Worm (Caenorhabditis elegans) whole organism, L1 larva: Measurements from ENCODE around the gene H03G16.5.

Experiments used
- C04F5.9 ChIP-seq: sonication (generic microtip); optimal IDR thresholded peaks from 2 replicates; lab custom pipeline; 2016; ENCODE audit warnings: missing genetic modification characterization, missing compliant biosample characterization
- C16A3.4 ChIP-seq: fragments of 150-350 bp; optimal IDR thresholded peaks from 2 replicates; lab custom pipeline; 2014; ENCODE audit warnings: missing biosample characterization, missing genetic modification characterization
- alr-1 ChIP-seq: fragments of 200-800 bp; sonication (Bioruptor generic); optimal IDR thresholded peaks from 2 replicates; lab custom pipeline; 2018; ENCODE audit warnings: borderline replicate concordance, mild to moderate bottlenecking, missing genetic modification characterization, missing compliant biosample characterization
- aly-2 ChIP-seq: fragments of 150-350 bp; optimal IDR thresholded peaks from 2 replicates; lab custom pipeline; 2014; ENCODE audit warnings: missing biosample characterization, missing genetic modification characterization
- blmp-1 ChIP-seq: fragments of 150-350 bp; optimal IDR thresholded peaks from 2 replicates; lab custom pipeline; 2014; ENCODE audit warnings: missing biosample characterization, missing genetic modification characterization
- ceh-88 ChIP-seq: fragments of 200-800 bp; sonication (Bioruptor generic); IDR thresholded peaks from 2 replicates; pipeline ENCODE4 v1.3.6; 2022; ENCODE audit warnings: missing genetic modification characterization, missing compliant biosample characterization
- ces-1 ChIP-seq: fragments of 150-350 bp; optimal IDR thresholded peaks from 2 replicates; lab custom pipeline; 2014; ENCODE audit warnings: missing biosample characterization, missing genetic modification reagents, missing genetic modification characterization
- dpl-1 ChIP-seq, 3 experiments: fragments of 150-350 bp in 2 of 3; sonication (generic microtip) in 1 of 3; optimal IDR thresholded peaks; 2 replicates each; lab custom pipeline; 2014 to 2017; ENCODE audit warnings: missing biosample characterization in 3 of 3, missing genetic modification characterization in 3 of 3, missing genetic modification reagents in 3 of 3
- efl-1 ChIP-seq, 4 experiments: fragments of 150-350 bp; optimal IDR thresholded peaks in 3 of 4; peaks in 1 of 4; 1 replicate in 1 of 4; 2 replicates in 3 of 4; lab custom pipeline; 2014; ENCODE audit warnings: missing biosample characterization in 2 of 4, missing genetic modification characterization in 2 of 4, missing genetic modification reagents in 2 of 4
- efl-3 ChIP-seq: fragments of 200-800 bp; sonication (Bioruptor generic); optimal IDR thresholded peaks from 2 replicates; lab custom pipeline; 2018; ENCODE audit warnings: mild to moderate bottlenecking, missing genetic modification characterization, missing compliant biosample characterization
- egl-13 ChIP-seq: sonication (generic microtip); optimal IDR thresholded peaks from 2 replicates; lab custom pipeline; 2016; ENCODE audit warnings: missing genotype, missing genetic modification reagents, missing genetic modification characterization, missing compliant biosample characterization
- egl-27 ChIP-seq, 2 experiments: fragments of 150-350 bp in 1 of 2; sonication (generic microtip); optimal IDR thresholded peaks; 3 replicates each; lab custom pipeline; 2017 to 2018; ENCODE audit warnings: missing biosample characterization in 2 of 2, missing genetic modification characterization in 2 of 2, missing genetic modification reagents in 2 of 2
- elt-3 ChIP-seq, 6 experiments: fragments of 150-350 bp in 1 of 6; sonication (generic microtip); optimal IDR thresholded peaks; 2 replicates each; lab custom pipeline; 2017 to 2018; ENCODE audit warnings: missing biosample characterization in 6 of 6, missing genetic modification characterization in 6 of 6, inconsistent platforms in 1 of 6
- ets-5 ChIP-seq: fragments of 200-800 bp; sonication (Bioruptor generic); IDR thresholded peaks from 2 replicates; pipeline ENCODE4 v1.3.6; 2022; ENCODE audit warnings: missing genetic modification characterization, missing compliant biosample characterization
- fkh-10 ChIP-seq: sonication (generic microtip); optimal IDR thresholded peaks from 2 replicates; lab custom pipeline; 2017; ENCODE audit warnings: missing biosample characterization, missing genetic modification reagents, missing genetic modification characterization
- fkh-4 ChIP-seq: sonication (generic microtip); optimal IDR thresholded peaks from 2 replicates; lab custom pipeline; 2016; ENCODE audit warnings: missing compliant biosample characterization, missing genetic modification characterization, borderline replicate concordance
- fkh-8 ChIP-seq: sonication (generic microtip); optimal IDR thresholded peaks from 2 replicates; lab custom pipeline; 2016; ENCODE audit warnings: mild to moderate bottlenecking, missing genetic modification characterization, missing compliant biosample characterization
- hlh-4 ChIP-seq: sonication (generic microtip); optimal IDR thresholded peaks from 2 replicates; lab custom pipeline; 2016; ENCODE audit warnings: mild to moderate bottlenecking, missing genetic modification characterization, missing compliant biosample characterization
- hpl-2 ChIP-seq: fragments of 150-350 bp; optimal IDR thresholded peaks from 2 replicates; lab custom pipeline; 2014; ENCODE audit warnings: missing biosample characterization, missing genetic modification reagents, missing genetic modification characterization
- irx-1 ChIP-seq: sonication (generic microtip); optimal IDR thresholded peaks from 2 replicates; lab custom pipeline; 2016; ENCODE audit warnings: missing genetic modification characterization, missing compliant biosample characterization
- lin-13 ChIP-seq: fragments of 150-350 bp; optimal IDR thresholded peaks from 2 replicates; lab custom pipeline; 2014; ENCODE audit warnings: missing biosample characterization, missing genetic modification reagents, missing genetic modification characterization
- lin-39 ChIP-seq: fragments of 150-350 bp; optimal IDR thresholded peaks from 2 replicates; lab custom pipeline; 2014; ENCODE audit warnings: missing biosample characterization, missing genetic modification reagents, missing genetic modification characterization
- lir-3 ChIP-seq: sonication (generic microtip); optimal IDR thresholded peaks from 2 replicates; lab custom pipeline; 2016; ENCODE audit warnings: mild to moderate bottlenecking, missing genetic modification characterization, moderate library complexity, missing compliant biosample characterization; ENCODE audit not compliant: poor library complexity
- mab-9 ChIP-seq: fragments of 200-800 bp; sonication (Bioruptor generic); IDR thresholded peaks from 2 replicates; pipeline ENCODE4 v1.3.6; 2022; ENCODE audit warnings: missing genetic modification reagents, missing genetic modification characterization, missing compliant biosample characterization
- mep-1 ChIP-seq: fragments of 150-350 bp; optimal IDR thresholded peaks from 2 replicates; lab custom pipeline; 2014; ENCODE audit warnings: missing biosample characterization, missing genetic modification characterization
- nhr-11 ChIP-seq: fragments of 150-350 bp; optimal IDR thresholded peaks from 2 replicates; lab custom pipeline; 2014; ENCODE audit warnings: missing biosample characterization, missing genetic modification characterization
- nhr-20 ChIP-seq: sonication (generic microtip); optimal IDR thresholded peaks from 2 replicates; lab custom pipeline; 2016; ENCODE audit warnings: mild to moderate bottlenecking, missing genetic modification characterization, missing compliant biosample characterization
- nhr-47 ChIP-seq: sonication (generic microtip); optimal IDR thresholded peaks from 2 replicates; lab custom pipeline; 2016; ENCODE audit warnings: mild to moderate bottlenecking, missing genetic modification characterization, moderate library complexity, missing compliant biosample characterization
- nhr-71 ChIP-seq: sonication (generic microtip); optimal IDR thresholded peaks from 2 replicates; lab custom pipeline; 2016; ENCODE audit warnings: mild to moderate bottlenecking, missing genetic modification characterization, moderate library complexity, missing compliant biosample characterization
- nhr-77 ChIP-seq: fragments of 150-350 bp; optimal IDR thresholded peaks from 2 replicates; lab custom pipeline; 2014; ENCODE audit warnings: missing biosample characterization, missing genetic modification characterization
- nhr-85 ChIP-seq: sonication (generic microtip); peaks from one replicate; lab custom pipeline; 2016; ENCODE audit warnings: missing genetic modification characterization, inconsistent platforms, missing compliant biosample characterization
- nhr-90 ChIP-seq: sonication (generic microtip); optimal IDR thresholded peaks from 2 replicates; lab custom pipeline; 2016; ENCODE audit warnings: mild to moderate bottlenecking, missing genetic modification characterization, missing compliant biosample characterization; ENCODE audit not compliant: poor library complexity
- pag-3 ChIP-seq: sonication (generic microtip); optimal IDR thresholded peaks from 2 replicates; lab custom pipeline; 2017; ENCODE audit warnings: missing genetic modification characterization, mild to moderate bottlenecking, missing compliant biosample characterization, antibody characterized with exemption, borderline replicate concordance; ENCODE audit not compliant: insufficient read depth
- rnt-1 ChIP-seq: sonication (generic microtip); optimal IDR thresholded peaks from 2 replicates; lab custom pipeline; 2016; ENCODE audit warnings: mild to moderate bottlenecking, missing genetic modification characterization, moderate library complexity, missing compliant biosample characterization
- snpc-4 ChIP-seq: fragments of 150-350 bp; optimal IDR thresholded peaks from 2 replicates; lab custom pipeline; 2014; ENCODE audit warnings: missing biosample characterization, missing genetic modification characterization
- snu-23 ChIP-seq: sonication (generic microtip); optimal IDR thresholded peaks from 2 replicates; lab custom pipeline; 2016; ENCODE audit warnings: missing genetic modification characterization, missing compliant biosample characterization
- sox-4 ChIP-seq: sonication (generic microtip); optimal IDR thresholded peaks from 2 replicates; lab custom pipeline; 2016; ENCODE audit warnings: missing genetic modification characterization, missing compliant biosample characterization
- sup-37 ChIP-seq: fragments of 200-800 bp; sonication (Bioruptor generic); optimal IDR thresholded peaks from 2 replicates; lab custom pipeline; 2018; ENCODE audit warnings: mild to moderate bottlenecking, missing genetic modification characterization, missing compliant biosample characterization
- unc-98 ChIP-seq: fragments of 200-800 bp; sonication (Bioruptor generic); IDR thresholded peaks from 2 replicates; pipeline ENCODE4 v1.3.6; 2022; ENCODE audit warnings: missing genetic modification characterization, missing compliant biosample characterization
- vab-15 ChIP-seq: sonication (generic microtip); optimal IDR thresholded peaks from 2 replicates; lab custom pipeline; 2017; ENCODE audit warnings: missing genotype, mild to moderate bottlenecking, missing genetic modification characterization, missing compliant biosample characterization
- xbp-1 ChIP-seq: sonication (generic microtip); optimal IDR thresholded peaks from 2 replicates; lab custom pipeline; 2016; ENCODE audit warnings: missing genetic modification characterization, missing compliant biosample characterization
- zip-4 ChIP-seq: fragments of 200-800 bp; sonication (Bioruptor generic); optimal IDR thresholded peaks from 2 replicates; lab custom pipeline; 2018; ENCODE audit warnings: mild to moderate bottlenecking, missing genetic modification characterization, moderate library complexity, missing compliant biosample characterization
- ztf-11 ChIP-seq, 2 experiments: sonication (generic microtip); optimal IDR thresholded peaks; 2 replicates each; lab custom pipeline; 2016 to 2017; ENCODE audit warnings: missing genetic modification characterization in 2 of 2, missing biosample characterization in 1 of 2, missing compliant biosample characterization in 1 of 2
- ztf-4 ChIP-seq: fragments of 150-350 bp; optimal IDR thresholded peaks from 2 replicates; lab custom pipeline; 2014; ENCODE audit warnings: missing biosample characterization, missing genetic modification characterization

Gene H03G16.5

DNA sequence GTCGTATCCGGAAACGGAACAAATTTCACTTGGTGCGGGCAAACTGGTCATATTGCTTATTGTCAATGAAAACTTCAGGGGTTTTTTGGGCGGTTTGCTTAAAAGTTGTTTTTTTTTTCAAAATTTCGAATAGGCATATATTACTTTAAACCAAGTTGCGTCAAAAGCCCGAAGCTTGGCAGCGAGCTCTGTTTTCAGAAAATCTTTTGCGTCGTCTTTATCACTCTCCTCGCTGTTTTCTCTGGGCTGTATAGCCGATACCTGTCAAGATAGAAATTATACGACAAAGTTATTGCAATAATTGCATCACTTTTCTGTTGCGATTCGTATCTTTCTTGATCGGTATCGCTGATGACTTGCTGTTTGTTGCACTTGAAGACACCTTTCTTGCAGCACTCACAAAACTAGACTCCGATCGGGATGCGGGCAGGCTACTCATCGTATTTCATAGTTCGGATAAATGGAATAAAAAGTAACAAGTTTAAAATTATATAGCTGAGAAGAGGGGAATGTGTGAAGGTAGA is 19.5 kb upstream of the H03G16.5 start, which contains the start of the genes H40L08.3 and H40L08.9 (continued):
- no peak for TF ChIP-seq snpc-4 (tag; lab: Kevin White, UChicago)
- TF ChIP-seq elt-3 (tag; optimal IDR thresholded peaks at IDR 0.05; lab: Kevin White, UChicago): peak in 2 of 6 experiments; percentile 31 to 35
- no peak for TF ChIP-seq snu-23
- TF ChIP-seq alr-1: no peak
- TF ChIP-seq mab-9 (GFP tag; lab: Robert Waterston, UW): no peak
- no peak for TF ChIP-seq dpl-1 (GFP tag; optimal IDR thresholded peaks at IDR 0.05; lab: Kevin White, UChicago)
- peak; percentile 72 for TF ChIP-seq nhr-85 (tag; lab: Kevin White, UChicago)
- no peak for TF ChIP-seq ceh-88
- peak; percentile 3 for TF ChIP-seq rnt-1 (tag; lab: Kevin White, UChicago)
- TF ChIP-seq blmp-1 (tag; lab: Kevin White, UChicago): no peak
- TF ChIP-seq nhr-77 (tag; lab: Kevin White, UChicago): no peak

DNA sequence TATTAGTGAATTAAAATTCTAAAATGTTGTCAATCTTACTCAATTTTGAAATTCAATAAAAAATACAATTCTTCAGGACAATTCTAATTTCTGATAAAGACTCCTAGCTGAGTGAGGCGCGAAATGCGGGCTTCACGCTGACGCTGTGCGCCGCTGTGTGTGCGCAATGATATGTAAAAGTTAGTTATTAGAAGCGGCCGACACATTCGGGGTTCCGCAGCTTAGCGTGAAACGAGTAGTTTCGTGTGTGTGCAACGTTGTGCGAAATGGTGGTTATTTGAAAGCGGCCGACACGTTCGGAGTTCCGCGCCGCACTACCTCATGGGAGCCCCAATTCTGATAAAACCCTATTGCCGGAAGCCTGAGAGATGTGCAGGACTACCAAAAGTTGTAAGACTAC is 18.5 kb upstream of the H03G16.5 start:
- TF ChIP-seq C04F5.9 (tag; lab: Kevin White, UChicago) (no peak), sup-37 (GFP tag; lab: Kevin White, UChicago) (no peak), ets-5 (GFP tag; lab: Robert Waterston, UW) (no peak), C16A3.4 (tag; lab: Kevin White, UChicago) (no peak), fkh-8 (tag; lab: Kevin White, UChicago) (no peak), xbp-1 (tag; lab: Kevin White, UChicago) (no peak), snpc-4 (tag; lab: Kevin White, UChicago) (peak; percentile 11), nhr-85 (tag; lab: Kevin White, UChicago) (peak; percentile 9), elt-3 (tag; optimal IDR thresholded peaks at IDR 0.05; lab: Kevin White, UChicago) (no peak), hpl-2 (GFP tag; lab: Kevin White, UChicago) (no peak), efl-1 (optimal IDR thresholded peaks at IDR 0.05; lab: Kevin White, UChicago) (no peak), efl-1 (GFP tag; optimal IDR thresholded peaks at IDR 0.05 in 1 of 2; lab: Kevin White, UChicago) (peak in 1 of 2 experiments; percentile 53), nhr-20 (tag; lab: Kevin White, UChicago) (no peak)

ce11 chrX:15073479-15073878 is 16.8 kb upstream of the H03G16.5 start:
- TF ChIP-seq snpc-4 (tag; lab: Kevin White, UChicago): peak; percentile 34
- no peak for TF ChIP-seq nhr-11 (tag; lab: Kevin White, UChicago)
- TF ChIP-seq, all 84 proteins: peak for 1

DNA sequence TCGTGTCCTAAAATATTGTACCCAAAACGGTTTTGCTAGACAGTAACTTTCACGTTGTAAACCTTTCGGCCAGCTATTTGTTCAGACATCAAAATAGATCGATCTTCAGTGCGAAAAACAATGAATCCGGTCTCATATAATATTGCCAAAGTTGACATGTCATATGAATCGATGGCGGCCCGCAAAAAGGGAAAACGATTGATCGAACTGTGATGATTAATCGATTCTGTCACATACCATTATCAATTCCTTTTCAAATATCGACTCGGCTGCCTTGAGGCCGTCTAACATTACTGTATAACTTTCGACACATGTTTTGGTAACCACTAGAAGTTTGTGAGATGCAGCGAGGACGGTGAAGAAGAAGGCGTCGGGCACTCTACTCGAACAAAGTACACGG is 16.2 kb upstream of the H03G16.5 start:
- no peak for TF ChIP-seq aly-2 (tag; lab: Kevin White, UChicago)
- no peak for TF ChIP-seq lin-13
- peak in 2 of 6 experiments; percentile 71 to 72 for TF ChIP-seq elt-3 (tag; optimal IDR thresholded peaks at IDR 0.05; lab: Kevin White, UChicago)
- TF ChIP-seq fkh-4 (tag; lab: Kevin White, UChicago): no peak
- TF ChIP-seq irx-1 (tag; lab: Kevin White, UChicago): no peak
- no peak for TF ChIP-seq lin-39 (tag; lab: Kevin White, UChicago)
- TF ChIP-seq ztf-11 (tag; optimal IDR thresholded peaks at IDR 0.05; lab: Kevin White, UChicago): no peak
- no peak for TF ChIP-seq zip-4
- TF ChIP-seq unc-98 (GFP tag; lab: Robert Waterston, UW): no peak
- TF ChIP-seq mab-9 (GFP tag; lab: Robert Waterston, UW): no peak
- no peak for TF ChIP-seq ces-1 (GFP tag; lab: Kevin White, UChicago)
- no peak for TF ChIP-seq efl-3 (GFP tag; lab: Kevin White, UChicago)
- no peak for TF ChIP-seq nhr-77 (tag; lab: Kevin White, UChicago)
- TF ChIP-seq lir-3: no peak
- no peak for TF ChIP-seq C04F5.9 (tag; lab: Kevin White, UChicago)
- no peak for TF ChIP-seq ceh-88
- TF ChIP-seq rnt-1 (tag; lab: Kevin White, UChicago): no peak
- no peak for TF ChIP-seq ztf-4 (tag; lab: Kevin White, UChicago)
- TF ChIP-seq fkh-8 (tag; lab: Kevin White, UChicago): no peak
- TF ChIP-seq nhr-85 (tag; lab: Kevin White, UChicago): peak; percentile 96
- no peak for TF ChIP-seq egl-13 (tag; lab: Kevin White, UChicago)
- no peak for TF ChIP-seq fkh-10 (GFP tag; lab: Kevin White, UChicago)
- TF ChIP-seq egl-27 (tag; optimal IDR thresholded peaks at IDR 0.05; lab: Kevin White, UChicago): no peak
- TF ChIP-seq sox-4 (tag; lab: Kevin White, UChicago): no peak
- TF ChIP-seq mep-1 (tag; lab: Kevin White, UChicago): no peak
- TF ChIP-seq pag-3 (tag; lab: Kevin White, UChicago): no peak
- TF ChIP-seq vab-15 (tag; lab: Kevin White, UChicago): no peak
- peak; percentile 74 for TF ChIP-seq nhr-90 (tag; lab: Kevin White, UChicago)
- TF ChIP-seq nhr-47 (tag; lab: Kevin White, UChicago): no peak
- TF ChIP-seq nhr-71 (tag; lab: Kevin White, UChicago): peak; percentile 80
- no peak for TF ChIP-seq hlh-4
